Worm (Caenorhabditis elegans) whole organism, L4/young adult: ENCODE measurements around the gene srz-29.

Source experiments
- dao-5 ChIP-seq: sonication (generic microtip); optimal IDR thresholded peaks from 2 replicates; lab custom pipeline; 2016; ENCODE audit warnings: missing genotype, missing genetic modification characterization, moderate library complexity, missing compliant biosample characterization
- him-1 ChIP-seq: sonication (generic microtip); optimal IDR thresholded peaks from 2 replicates; lab custom pipeline; 2016; ENCODE audit warnings: missing genotype, missing genetic modification reagents, missing genetic modification characterization, missing compliant biosample characterization

DNA sequence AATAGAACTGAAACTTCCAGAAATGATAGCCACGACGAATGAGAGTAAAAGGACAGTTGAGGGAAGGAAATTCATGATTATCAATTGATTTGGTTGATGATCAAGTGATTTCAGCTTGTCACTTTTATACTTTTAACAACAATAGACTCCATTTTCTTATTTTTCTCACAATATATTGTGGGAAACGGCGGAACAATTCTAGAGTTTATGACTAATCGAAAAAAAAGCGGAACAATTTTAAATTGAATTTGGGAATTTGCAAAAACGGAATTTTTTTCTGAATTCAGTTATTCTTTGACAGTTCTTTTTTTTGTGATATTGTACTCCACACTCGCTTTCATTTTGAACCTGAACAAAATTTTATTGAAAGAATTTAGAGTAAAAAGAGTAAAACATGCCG lies 18.4 kb upstream of the srz-29 start, which contains the start of gene Y45F10C.4:
- TF ChIP-seq him-1 (no peak), dao-5 (tag; lab: Kevin White, UChicago) (no peak)
